Fruit fly (Drosophila melanogaster) whole organism, larva: ENCODE data around the gene c11.1.

Source experiments
- noc ChIP-seq: fragments of 200-800 bp; sonication (Bioruptor generic); optimal IDR thresholded peaks from 3 replicates; lab custom pipeline; 2019; ENCODE audit warnings: missing biosample characterization, mild to moderate bottlenecking, missing genetic modification characterization, moderate library complexity

Gene c11.1

DNA sequence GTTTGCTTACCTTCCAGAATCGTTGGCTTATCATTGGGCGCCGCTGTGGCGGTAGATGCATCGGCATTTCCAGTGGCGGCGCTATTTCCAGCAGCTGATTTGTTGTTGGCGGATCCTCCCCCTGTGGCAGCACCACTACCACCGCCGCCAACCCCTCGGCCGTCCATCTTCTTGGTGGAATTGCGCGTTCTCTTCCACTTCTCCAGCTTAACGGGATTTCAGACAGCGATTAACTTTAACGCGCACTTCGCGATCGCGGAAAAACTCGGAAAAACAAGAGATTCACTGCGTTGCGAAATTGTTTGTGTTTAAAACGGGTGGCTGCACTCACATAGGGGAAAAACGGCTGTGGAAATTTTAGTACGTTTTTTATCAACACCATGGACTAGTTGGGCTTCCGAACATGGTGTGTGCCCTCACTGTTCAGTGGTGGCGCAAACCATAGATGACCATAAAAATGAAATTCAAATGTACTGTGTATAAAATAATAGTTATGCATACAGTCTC lies at the start of gene c11.1:
c11.1 (minus strand) TSS at position 335 of the 507 bp plus-strand sequence.
- no peak for TF ChIP-seq noc (tag; lab: Kevin White, UChicago)

DNA sequence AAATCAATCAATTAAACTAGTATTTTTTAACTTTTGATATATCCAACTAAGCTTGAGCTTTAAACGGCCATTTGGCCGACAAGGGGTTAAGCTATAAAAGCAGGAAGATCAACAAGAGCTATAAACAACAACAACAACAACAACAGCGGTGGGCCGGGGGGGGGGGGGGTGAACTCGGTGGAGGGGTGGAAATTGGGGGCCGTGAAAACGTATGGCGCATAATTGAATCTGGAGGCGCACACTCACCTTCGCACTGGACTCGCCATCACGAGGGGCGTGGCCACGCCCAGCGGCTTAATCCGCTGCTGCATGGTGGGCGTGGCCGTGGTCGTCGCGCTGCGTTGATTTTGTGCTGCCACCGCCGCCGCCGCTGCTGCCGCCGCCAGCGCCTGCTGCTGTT lies 49.3 kb upstream of the c11.1 start:
- no peak for TF ChIP-seq noc (tag; lab: Kevin White, UChicago)

DNA sequence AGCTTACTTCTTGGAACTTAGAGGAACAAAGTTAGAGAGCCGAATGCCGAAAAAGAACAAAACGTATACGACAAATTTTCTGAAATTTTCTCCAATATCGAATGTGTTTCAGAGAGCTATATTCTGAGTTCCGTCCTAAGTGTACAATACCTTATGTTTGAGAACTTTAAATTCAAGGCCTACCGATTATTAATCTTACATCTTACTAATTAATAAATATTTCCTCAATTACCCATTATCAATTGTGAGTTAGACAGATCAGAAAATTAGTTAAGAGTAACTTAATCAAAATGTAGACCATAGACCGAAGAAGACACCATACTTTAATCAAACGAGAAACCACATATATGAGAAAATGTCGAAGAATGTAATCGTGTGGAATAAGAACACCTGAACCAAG lies 47.5 kb upstream of the c11.1 start, which contains the start of gene CG34450:
CG34450 (minus strand) TSS at position 101 of the 400 bp plus-strand sequence.
- no peak for TF ChIP-seq noc (tag; lab: Kevin White, UChicago)

DNA sequence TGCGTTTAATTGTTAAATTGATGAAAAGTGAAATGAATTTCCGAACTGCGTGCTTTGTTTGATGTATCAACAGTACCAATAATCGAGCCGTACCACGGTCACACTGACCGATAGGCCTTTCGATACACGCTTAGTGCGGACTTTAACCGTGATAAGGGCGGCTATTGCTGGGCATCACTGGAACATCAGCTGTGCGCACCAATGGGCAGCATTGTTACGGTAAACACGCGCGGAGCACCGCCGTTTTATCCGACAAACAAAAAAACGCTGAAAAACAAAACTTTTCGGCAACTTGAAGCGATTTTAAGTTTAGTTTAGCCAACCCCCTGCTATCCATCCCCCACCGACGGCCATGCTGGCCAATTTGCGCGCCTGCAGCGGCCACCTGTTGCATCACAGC lies 36.2 kb upstream of the c11.1 start, which contains the start of the genes c12.1 and c12.2:
c12.1 (minus strand) TSS at position 84 of the 400 bp plus-strand sequence.
c12.2 (plus strand) TSS at position 220 of the 400 bp plus-strand sequence.
- peak; percentile 7 for TF ChIP-seq noc (tag; lab: Kevin White, UChicago)

DNA sequence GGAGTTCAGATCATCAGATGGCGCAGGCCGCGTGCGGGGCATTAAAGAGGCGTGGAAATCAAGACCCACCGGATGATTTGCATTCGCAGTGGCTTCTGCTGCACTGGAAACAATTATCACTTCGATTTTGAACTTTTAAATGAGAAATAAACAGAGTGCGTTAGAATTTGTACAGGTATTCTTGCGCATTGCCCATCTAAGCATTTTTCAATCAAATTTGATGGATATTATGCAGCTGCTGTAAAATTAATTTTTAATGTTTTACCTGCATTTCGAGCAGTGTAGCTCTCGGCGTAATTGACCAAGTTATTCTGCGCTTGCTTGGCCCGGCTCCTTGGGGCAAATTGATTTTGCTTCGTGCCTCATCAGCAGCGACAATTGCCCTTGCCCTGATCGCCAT lies 34.2 kb upstream of the c11.1 start:
- TF ChIP-seq noc (tag; lab: Kevin White, UChicago) = no peak

DNA sequence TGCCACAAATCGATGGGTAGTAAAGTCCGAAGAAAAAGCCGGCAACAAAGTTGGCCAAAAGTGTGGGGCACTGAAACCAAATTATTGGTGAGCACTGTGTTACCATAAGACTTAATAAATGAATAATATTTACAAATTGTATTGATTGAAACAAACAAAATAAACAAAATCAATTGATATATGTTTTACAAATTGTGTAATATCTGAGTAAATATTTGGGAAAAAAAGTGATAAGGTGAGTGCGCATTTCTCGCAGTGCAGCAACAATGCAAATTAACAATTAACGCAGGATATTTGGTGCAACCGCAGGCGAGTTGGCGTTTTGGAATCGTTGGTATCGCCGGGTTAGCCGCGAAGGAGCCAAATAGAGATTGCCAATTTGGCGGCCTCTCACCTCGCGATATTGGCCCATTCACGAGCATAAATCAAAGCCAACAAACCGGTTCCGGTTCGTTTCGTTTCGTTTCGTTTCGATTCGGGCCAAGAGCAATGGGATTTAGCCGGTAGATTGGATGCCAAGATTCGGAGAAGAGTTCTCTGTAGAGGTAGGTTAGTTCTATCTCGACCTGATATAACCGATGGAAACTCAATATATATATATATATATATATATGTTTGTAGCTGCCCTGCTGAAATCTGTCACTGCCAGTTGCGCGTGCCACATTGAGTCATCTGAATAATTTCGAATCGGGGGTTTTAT lies 27.2 kb upstream of the c11.1 start:
- no peak for TF ChIP-seq noc (tag; lab: Kevin White, UChicago)

DNA sequence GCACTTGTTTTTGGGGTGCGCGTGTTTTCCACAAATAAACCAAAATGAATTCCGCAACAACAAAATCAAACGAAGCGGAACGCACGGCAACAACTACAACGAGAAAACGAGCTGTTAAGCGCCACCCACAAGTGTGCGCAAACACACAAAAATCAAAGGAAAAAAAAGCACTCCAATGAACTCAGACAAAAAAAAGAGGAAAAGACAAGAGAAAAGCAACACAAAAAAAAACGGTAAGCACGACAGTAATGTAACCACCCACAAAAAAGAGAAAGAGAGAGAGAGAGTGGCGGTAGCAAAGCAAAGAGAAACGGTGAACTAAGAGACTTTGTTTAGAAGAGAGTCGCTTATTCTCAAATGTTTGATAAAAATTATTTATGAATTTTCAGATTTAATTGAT lies 22.8 kb upstream of the c11.1 start:
- no peak for TF ChIP-seq noc (tag; lab: Kevin White, UChicago)

DNA sequence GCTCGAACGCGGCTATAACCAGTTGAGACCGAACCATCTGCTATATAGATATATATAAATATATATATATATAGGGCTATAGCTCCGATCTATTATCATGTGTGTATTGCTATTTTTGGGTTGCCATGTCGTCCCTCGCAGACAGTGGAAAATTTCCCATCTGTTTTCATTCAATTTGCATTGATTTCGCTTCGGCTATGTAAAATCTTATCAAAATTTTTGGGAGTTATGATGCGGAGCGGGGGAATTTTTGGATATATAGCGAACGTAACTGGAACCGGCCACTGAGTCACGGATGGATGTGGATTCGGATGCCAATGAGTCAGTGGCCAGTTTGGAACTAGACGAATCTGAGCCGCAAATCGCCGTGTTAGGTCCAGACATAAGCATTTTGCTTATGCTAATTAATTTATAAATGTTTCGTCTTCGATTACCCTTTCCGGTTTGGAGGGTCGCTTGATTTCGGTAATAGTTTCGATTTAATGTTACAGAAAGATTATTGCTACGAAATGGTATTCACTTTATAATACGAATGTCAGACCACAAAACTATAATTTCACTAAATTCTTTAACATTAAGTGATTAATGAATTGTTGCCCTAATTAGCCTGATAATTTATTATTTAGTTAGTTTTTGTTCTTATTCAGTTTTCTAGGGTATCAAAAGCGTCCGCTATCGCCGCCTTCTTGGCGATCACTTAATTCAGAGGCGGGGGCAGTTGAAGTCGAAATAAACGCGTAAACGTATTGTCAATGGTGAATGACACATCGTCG lies 14.9 kb upstream of the c11.1 start:
- TF ChIP-seq noc (tag; lab: Kevin White, UChicago) = peak; percentile 67

DNA sequence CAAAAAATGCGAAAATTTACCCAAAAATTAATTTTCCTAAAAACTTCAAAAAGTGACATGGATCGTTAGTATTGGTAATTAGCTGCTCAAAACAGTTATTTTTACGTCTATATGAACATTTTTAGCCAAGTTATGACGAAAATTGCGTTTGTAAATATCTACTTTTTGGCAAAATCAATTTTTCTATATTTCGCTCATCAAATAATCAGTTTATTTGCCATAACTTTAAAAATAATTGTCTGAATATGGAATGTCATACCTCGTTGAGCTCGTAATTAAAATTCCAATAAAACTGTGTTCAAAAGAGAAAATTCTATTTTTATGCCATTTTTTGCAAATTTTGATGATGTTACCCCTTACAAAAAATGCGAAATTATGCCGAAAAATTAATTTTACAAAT lies 13.6 kb upstream of the c11.1 start:
- no peak for TF ChIP-seq noc (tag; lab: Kevin White, UChicago)

DNA sequence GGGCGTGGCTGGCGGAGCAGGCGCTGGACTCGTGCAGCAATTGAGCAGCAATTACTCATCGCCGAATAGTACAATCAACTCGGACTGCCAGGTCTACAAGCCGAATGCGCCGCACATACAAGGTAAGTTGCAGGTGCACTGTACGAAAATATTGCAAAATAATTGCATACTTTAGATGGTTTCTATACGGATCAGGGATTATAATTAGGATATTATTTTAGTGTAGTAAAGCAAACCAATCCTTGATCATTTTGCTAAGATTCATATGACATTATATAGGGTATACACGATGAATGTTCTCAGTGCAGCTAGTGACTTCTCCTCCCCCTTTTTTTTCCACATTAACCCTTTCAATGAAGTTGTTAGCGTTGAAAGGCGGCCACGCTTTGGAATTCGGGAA lies 12.6 kb upstream of the c11.1 start:
- TF ChIP-seq noc (tag; lab: Kevin White, UChicago) = no peak

DNA sequence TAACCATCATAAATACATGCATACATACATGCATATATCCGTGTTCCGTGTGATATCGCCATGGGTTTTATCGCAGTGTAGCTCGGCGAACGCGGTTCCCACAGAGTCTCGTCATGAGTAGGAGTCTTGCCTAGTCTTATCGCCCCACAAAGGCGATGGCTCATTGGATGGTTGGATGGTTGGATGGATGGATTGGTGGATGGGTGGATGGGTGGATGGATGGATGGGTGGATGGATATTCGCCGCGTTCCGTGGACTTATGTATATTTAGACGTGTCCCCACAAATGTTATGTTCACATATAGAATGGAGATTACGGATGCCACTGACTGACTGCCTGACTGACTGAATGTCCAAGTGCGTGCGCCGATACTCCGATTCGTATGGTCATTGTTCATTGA lies 8.4 kb upstream of the c11.1 start:
- TF ChIP-seq noc (tag; lab: Kevin White, UChicago) = no peak

DNA sequence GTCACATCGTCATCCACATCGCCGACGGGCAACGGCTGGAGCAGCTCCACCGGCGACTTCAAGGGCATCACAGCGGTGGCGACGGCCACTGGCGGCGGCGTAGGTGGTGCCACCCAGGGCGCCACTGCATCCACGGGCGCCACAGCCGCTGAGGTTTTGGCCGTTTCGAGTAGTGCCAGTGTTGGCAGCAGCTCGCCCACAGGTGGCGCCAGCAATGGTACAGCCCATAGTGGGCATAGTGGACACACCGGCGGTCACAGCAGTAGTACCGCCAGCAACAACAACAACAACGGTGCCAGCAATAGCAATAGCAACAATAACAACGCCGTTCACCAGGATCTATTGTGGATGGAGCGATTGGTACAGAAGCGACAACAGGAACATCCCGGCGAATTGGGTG lies 3.5 kb upstream of the c11.1 start:
- no peak for TF ChIP-seq noc (tag; lab: Kevin White, UChicago)

DNA sequence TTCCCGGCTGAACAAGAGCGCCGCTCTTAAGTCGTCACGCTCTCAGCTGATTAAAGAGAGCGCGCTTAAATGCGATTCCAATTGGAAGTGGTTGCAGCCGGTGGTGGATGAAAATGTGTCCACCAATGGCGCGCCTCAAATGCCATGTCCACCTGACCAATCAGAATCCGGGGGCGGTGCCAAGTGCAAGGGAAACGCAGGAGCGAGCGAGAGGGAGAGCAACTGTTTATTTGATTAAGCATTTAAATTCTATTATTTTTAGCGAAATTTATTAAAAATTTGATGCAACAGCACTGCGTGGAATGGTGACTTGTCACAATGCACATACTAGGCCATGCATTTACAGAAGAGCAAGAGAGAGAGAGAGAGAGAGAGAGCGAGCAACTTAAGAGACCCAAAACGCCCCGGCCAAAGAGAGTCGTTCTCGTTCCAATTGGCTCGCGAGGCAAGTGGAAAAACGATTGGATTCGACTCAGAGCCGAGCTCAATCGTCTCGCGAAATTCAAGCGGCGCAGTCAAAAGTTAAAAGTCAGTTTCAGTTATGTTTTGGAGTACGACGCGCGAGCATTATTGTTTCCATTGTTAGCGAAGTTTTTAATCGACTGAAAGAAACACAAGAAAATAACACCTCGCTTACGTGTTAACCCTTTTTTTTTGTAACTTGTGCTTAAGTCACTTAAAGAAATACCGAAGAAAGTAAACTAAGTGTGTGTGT lies 1.3 kb upstream of the c11.1 start, which contains the start of gene lz:
lz (plus strand) TSS at position 626 of the 715 bp plus-strand sequence.
- TF ChIP-seq noc (tag; lab: Kevin White, UChicago) = no peak

DNA sequence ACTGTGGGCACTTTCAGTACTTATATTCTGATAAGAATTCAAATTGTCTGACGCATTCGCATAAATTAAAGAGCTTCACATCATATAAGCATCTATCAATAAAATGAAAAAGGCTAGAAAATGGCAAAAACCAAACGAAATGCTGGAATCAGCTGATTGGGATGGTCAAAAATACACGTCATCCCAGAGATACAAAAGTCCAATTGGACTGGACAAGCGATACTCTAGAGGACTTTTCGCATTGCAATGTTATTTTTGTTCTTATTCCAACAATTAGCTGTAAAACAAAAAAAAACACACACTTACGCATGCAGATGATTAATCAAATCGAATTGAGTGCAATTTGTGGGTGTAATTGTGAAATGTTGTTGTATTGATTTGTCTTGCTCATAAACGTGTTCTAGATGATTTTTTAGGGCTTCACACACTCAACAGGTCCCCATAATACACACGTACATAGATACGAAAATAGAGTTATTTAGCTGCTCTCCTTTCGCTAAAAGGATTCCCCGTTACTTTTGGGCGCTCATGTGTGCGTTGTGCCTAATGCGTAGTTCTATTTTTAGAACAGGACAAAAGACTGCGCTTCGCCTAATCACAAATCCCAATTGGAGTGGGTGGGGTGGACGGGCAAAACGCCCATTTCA lies 796 bp downstream of the c11.1 start:
- no peak for TF ChIP-seq noc (tag; lab: Kevin White, UChicago)

DNA sequence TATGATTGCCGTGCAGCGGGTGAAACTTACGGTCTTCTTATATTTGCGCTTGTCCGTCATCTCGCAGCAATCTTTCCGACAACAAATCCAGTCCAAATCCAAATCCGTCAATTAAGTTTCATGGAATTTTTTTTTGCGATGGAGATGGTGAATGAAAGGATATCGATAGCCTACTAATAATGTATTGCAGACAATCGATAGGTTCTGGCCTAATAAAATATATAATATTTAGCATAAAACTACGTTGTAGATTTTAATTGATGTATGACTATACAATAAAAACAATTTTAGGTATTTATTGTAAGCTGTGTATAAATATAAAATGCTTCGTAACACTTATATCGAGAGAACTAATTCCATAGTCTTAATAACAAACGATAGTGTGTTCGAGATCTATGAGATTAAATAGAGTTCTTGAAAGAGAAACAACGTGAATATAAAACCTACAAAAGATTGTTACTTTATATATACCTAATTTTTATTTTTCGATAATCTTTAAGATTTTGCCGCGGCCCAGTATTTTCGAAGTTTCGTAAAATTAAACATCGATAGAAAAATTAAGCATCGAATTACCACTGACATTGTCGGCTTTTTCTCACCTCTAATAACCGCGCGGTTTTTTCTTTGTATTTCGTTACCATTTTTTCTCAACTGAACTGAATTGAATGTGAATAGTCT lies 9.9 kb downstream of the c11.1 start, which contains the start of the genes Cfp1 and Aladin:
Cfp1 (minus strand) TSS at position 131 of the 678 bp plus-strand sequence.
Aladin (plus strand) TSS at position 584 of the 678 bp plus-strand sequence.
- TF ChIP-seq noc (tag; lab: Kevin White, UChicago) = no peak
